Worm (Caenorhabditis elegans) whole organism, L4 larva: ENCODE data around the gene cpf-1.
A peak's percentile ranks its signal among the peaks of the same experiment; 100 is the strongest.

ENCODE experiments used
- F10B5.3 ChIP-seq: sonication (generic microtip); optimal IDR thresholded peaks from 2 replicates; lab custom pipeline; 2016; ENCODE audit warnings: mild to moderate bottlenecking, missing genetic modification characterization, missing compliant biosample characterization
- Y5F2A.4 ChIP-seq: fragments of 200-800 bp; sonication (Bioruptor generic); optimal IDR thresholded peaks from 2 replicates; lab custom pipeline; 2018; ENCODE audit warnings: mild to moderate bottlenecking, missing genetic modification characterization, missing compliant biosample characterization
- ZK546.5 ChIP-seq, 2 experiments: sonication (generic microtip); optimal IDR thresholded peaks; 2 replicates each; lab custom pipeline; 2017; ENCODE audit warnings: missing biosample characterization in 2 of 2, missing genetic modification characterization in 2 of 2
- aha-1 ChIP-seq: fragments of 150-350 bp; peaks from one replicate; lab custom pipeline; 2014; ENCODE audit warnings: missing biosample characterization, missing genetic modification characterization
- aly-2 ChIP-seq: sonication (generic microtip); optimal IDR thresholded peaks from 2 replicates; lab custom pipeline; 2018; ENCODE audit warnings: missing biosample characterization, missing genetic modification characterization
- arid-1 ChIP-seq: fragments of 200-800 bp; sonication (Bioruptor generic); conservative IDR thresholded peaks from 2 replicates; pipeline ENCODE4 v1.3.6; 2022; ENCODE audit warnings: missing genetic modification reagents, missing genetic modification characterization, missing compliant biosample characterization
- ceh-28 ChIP-seq: fragments of 150-350 bp; optimal IDR thresholded peaks from 2 replicates; lab custom pipeline; 2014; ENCODE audit warnings: missing biosample characterization, missing genetic modification reagents, missing genetic modification characterization
- ceh-32 ChIP-seq: sonication (generic microtip); optimal IDR thresholded peaks from 2 replicates; lab custom pipeline; 2016; ENCODE audit warnings: mild to moderate bottlenecking, missing genetic modification characterization, missing compliant biosample characterization; ENCODE audit not compliant: poor library complexity
- ceh-62 ChIP-seq: sonication (generic microtip); optimal IDR thresholded peaks from 2 replicates; lab custom pipeline; 2017; ENCODE audit warnings: missing biosample characterization, missing genetic modification characterization
- ces-1 ChIP-seq: fragments of 150-350 bp; sonication (generic microtip); optimal IDR thresholded peaks from 4 replicates; lab custom pipeline; 2014; ENCODE audit warnings: missing biosample characterization, missing genetic modification reagents, missing genetic modification characterization
- ctbp-1 ChIP-seq: fragments of 200-800 bp; sonication (Bioruptor generic); IDR thresholded peaks from 2 replicates; pipeline ENCODE4 v1.3.6; 2022; ENCODE audit warnings: missing genetic modification reagents, missing genetic modification characterization, missing compliant biosample characterization
- daf-12 ChIP-seq: fragments of 150-350 bp; optimal IDR thresholded peaks from 2 replicates; lab custom pipeline; 2014; ENCODE audit warnings: missing biosample characterization, missing genetic modification reagents, missing genetic modification characterization
- daf-16 ChIP-seq, 3 experiments: sonication (generic microtip); optimal IDR thresholded peaks; 2 replicates each; lab custom pipeline; 2016 to 2017; ENCODE audit warnings: missing genetic modification characterization in 3 of 3, missing genetic modification reagents in 3 of 3, mild to moderate bottlenecking in 2 of 3, missing compliant biosample characterization in 2 of 3, missing biosample characterization in 1 of 3, moderate library complexity in 1 of 3
- duxl-1 ChIP-seq: sonication (generic microtip); optimal IDR thresholded peaks from 2 replicates; lab custom pipeline; 2016; ENCODE audit warnings: mild to moderate bottlenecking, missing genetic modification characterization, moderate library complexity, missing compliant biosample characterization; ENCODE audit not compliant: poor library complexity
- dve-1 ChIP-seq: sonication (generic microtip); optimal IDR thresholded peaks from 2 replicates; lab custom pipeline; 2017; ENCODE audit warnings: antibody characterized with exemption, mild to moderate bottlenecking, missing genetic modification characterization, missing compliant biosample characterization; ENCODE audit not compliant: insufficient read depth
- egl-27 ChIP-seq: sonication (generic microtip); optimal IDR thresholded peaks from 3 replicates; lab custom pipeline; 2017; ENCODE audit warnings: missing biosample characterization, missing genetic modification reagents, missing genetic modification characterization
- fkh-10 ChIP-seq: fragments of 150-350 bp; optimal IDR thresholded peaks from 2 replicates; lab custom pipeline; 2014; ENCODE audit warnings: missing biosample characterization, missing genetic modification reagents, missing genetic modification characterization
- fos-1 ChIP-seq: fragments of 150-350 bp; optimal IDR thresholded peaks from 2 replicates; lab custom pipeline; 2014; ENCODE audit warnings: missing biosample characterization, missing genetic modification characterization
- hlh-11 ChIP-seq: fragments of 200-800 bp; sonication (Bioruptor generic); optimal IDR thresholded peaks from 2 replicates; lab custom pipeline; 2018; ENCODE audit warnings: mild to moderate bottlenecking, missing genetic modification characterization, missing compliant biosample characterization
- hlh-30 ChIP-seq: sonication (generic microtip); optimal IDR thresholded peaks from 2 replicates; lab custom pipeline; 2017; ENCODE audit warnings: antibody characterized with exemption, mild to moderate bottlenecking, missing genetic modification characterization, missing compliant biosample characterization; ENCODE audit not compliant: insufficient read depth
- lim-7 ChIP-seq: fragments of 200-800 bp; sonication (Bioruptor generic); IDR thresholded peaks from 2 replicates; pipeline ENCODE4 v1.3.6; 2022; ENCODE audit warnings: missing genetic modification characterization, missing compliant biosample characterization
- lin-1 ChIP-seq: fragments of 200-800 bp; sonication (Bioruptor generic); IDR thresholded peaks from 2 replicates; pipeline ENCODE4 v1.3.6; 2022; ENCODE audit warnings: missing genetic modification reagents, missing genetic modification characterization, missing compliant biosample characterization
- lin-13 ChIP-seq: fragments of 150-350 bp; optimal IDR thresholded peaks from 2 replicates; lab custom pipeline; 2014; ENCODE audit warnings: missing biosample characterization, missing genetic modification reagents, missing genetic modification characterization
- lin-39 ChIP-seq: fragments of 150-350 bp; optimal IDR thresholded peaks from 2 replicates; lab custom pipeline; 2014; ENCODE audit warnings: missing biosample characterization, missing genetic modification reagents, missing genetic modification characterization
- lir-3 ChIP-seq: sonication (generic microtip); optimal IDR thresholded peaks from 2 replicates; lab custom pipeline; 2016; ENCODE audit warnings: mild to moderate bottlenecking, missing genetic modification characterization, missing compliant biosample characterization
- madf-5 ChIP-seq, 2 experiments: fragments of 200-800 bp; sonication (Bioruptor generic); IDR thresholded peaks; 2 replicates each; pipeline ENCODE4 v1.3.6; 2022; ENCODE audit warnings: missing compliant biosample characterization in 2 of 2, missing genetic modification characterization in 2 of 2
- mxl-2 ChIP-seq: fragments of 200-800 bp; sonication (Bioruptor generic); conservative IDR thresholded peaks from 2 replicates; pipeline ENCODE4 v1.3.6; 2022; ENCODE audit warnings: missing genetic modification reagents, missing genetic modification characterization, missing compliant biosample characterization
- mxl-3 ChIP-seq: fragments of 200-800 bp; sonication (Bioruptor generic); optimal IDR thresholded peaks from 2 replicates; lab custom pipeline; 2018; ENCODE audit warnings: mild to moderate bottlenecking, missing genetic modification characterization, missing compliant biosample characterization
- nhr-111 ChIP-seq: fragments of 200-800 bp; sonication (Bioruptor generic); optimal IDR thresholded peaks from 2 replicates; lab custom pipeline; 2018; ENCODE audit warnings: mild to moderate bottlenecking, missing genetic modification characterization, missing compliant biosample characterization
- nhr-25 ChIP-seq: sonication (generic microtip); optimal IDR thresholded peaks from 2 replicates; lab custom pipeline; 2017; ENCODE audit warnings: missing genetic modification characterization, mild to moderate bottlenecking, missing compliant biosample characterization, antibody characterized with exemption, moderate library complexity, borderline replicate concordance; ENCODE audit not compliant: insufficient read depth
- nhr-28 ChIP-seq: fragments of 150-350 bp; optimal IDR thresholded peaks from 2 replicates; lab custom pipeline; 2014; ENCODE audit warnings: missing biosample characterization, missing genetic modification characterization
- nhr-41 ChIP-seq: fragments of 200-800 bp; sonication (Bioruptor generic); IDR thresholded peaks from 2 replicates; pipeline ENCODE4 v1.3.6; 2022; ENCODE audit warnings: missing genetic modification reagents, missing genetic modification characterization, missing compliant biosample characterization
- pha-4 ChIP-seq, 2 experiments: fragments of 150-350 bp in 1 of 2; fragments of 200-800 bp in 1 of 2; sonication (Bioruptor generic) in 1 of 2; IDR thresholded peaks in 1 of 2; optimal IDR thresholded peaks in 1 of 2; 2 replicates each; pipeline versions ENCODE4 v1.3.6 to Lab custom; 2014 to 2022; ENCODE audit warnings: missing genetic modification characterization in 2 of 2, missing genetic modification reagents in 2 of 2, missing biosample characterization in 1 of 2, missing compliant biosample characterization in 1 of 2
- php-3 ChIP-seq: fragments of 200-800 bp; sonication (Bioruptor generic); IDR thresholded peaks from 2 replicates; pipeline ENCODE4 v1.3.6; 2022; ENCODE audit warnings: missing genetic modification reagents, missing genetic modification characterization, missing compliant biosample characterization
- pqm-1 ChIP-seq: sonication (generic microtip); optimal IDR thresholded peaks from 2 replicates; lab custom pipeline; 2017; ENCODE audit warnings: missing biosample characterization, missing genetic modification characterization
- saeg-2 ChIP-seq: fragments of 200-800 bp; sonication (Bioruptor generic); IDR thresholded peaks from 2 replicates; pipeline ENCODE4 v1.3.6; 2022; ENCODE audit warnings: missing genetic modification reagents, missing genetic modification characterization, missing compliant biosample characterization
- set-16 ChIP-seq: fragments of 200-800 bp; sonication (Bioruptor generic); IDR thresholded peaks from 2 replicates; pipeline ENCODE4 v1.3.6; 2022; ENCODE audit warnings: missing genetic modification reagents, missing genetic modification characterization, missing compliant biosample characterization
- skn-1 ChIP-seq: fragments of 150-350 bp; optimal IDR thresholded peaks from 2 replicates; lab custom pipeline; 2014; ENCODE audit warnings: missing biosample characterization, missing genetic modification characterization
- snpc-1.2 ChIP-seq: fragments of 200-800 bp; sonication (Bioruptor generic); IDR thresholded peaks from 2 replicates; pipeline ENCODE4 v1.3.6; 2022; ENCODE audit warnings: missing genetic modification reagents, missing genetic modification characterization, missing compliant biosample characterization
- spr-1 ChIP-seq: sonication (generic microtip); optimal IDR thresholded peaks from 2 replicates; lab custom pipeline; 2016; ENCODE audit warnings: mild to moderate bottlenecking, missing genetic modification characterization, missing compliant biosample characterization
- spr-3 ChIP-seq: fragments of 200-800 bp; sonication (Bioruptor generic); optimal IDR thresholded peaks from 2 replicates; lab custom pipeline; 2018; ENCODE audit warnings: mild to moderate bottlenecking, missing genetic modification characterization, missing compliant biosample characterization
- unc-130 ChIP-seq: sonication (generic microtip); optimal IDR thresholded peaks from 2 replicates; lab custom pipeline; 2016; ENCODE audit warnings: missing genetic modification reagents, missing genetic modification characterization, missing compliant biosample characterization
- vab-7 ChIP-seq: fragments of 200-800 bp; sonication (Bioruptor generic); IDR thresholded peaks from 2 replicates; pipeline ENCODE4 v1.3.6; 2022; ENCODE audit warnings: missing genetic modification reagents, missing genetic modification characterization, missing compliant biosample characterization
- zfp-3 ChIP-seq: fragments of 200-800 bp; sonication (Bioruptor generic); conservative IDR thresholded peaks from 2 replicates; pipeline ENCODE4 v1.3.6; 2022; ENCODE audit warnings: missing genetic modification reagents, missing genetic modification characterization, missing compliant biosample characterization
- ztf-11 ChIP-seq: fragments of 150-350 bp; optimal IDR thresholded peaks from 2 replicates; lab custom pipeline; 2014; ENCODE audit warnings: missing biosample characterization, missing genetic modification characterization

Gene cpf-1

DNA sequence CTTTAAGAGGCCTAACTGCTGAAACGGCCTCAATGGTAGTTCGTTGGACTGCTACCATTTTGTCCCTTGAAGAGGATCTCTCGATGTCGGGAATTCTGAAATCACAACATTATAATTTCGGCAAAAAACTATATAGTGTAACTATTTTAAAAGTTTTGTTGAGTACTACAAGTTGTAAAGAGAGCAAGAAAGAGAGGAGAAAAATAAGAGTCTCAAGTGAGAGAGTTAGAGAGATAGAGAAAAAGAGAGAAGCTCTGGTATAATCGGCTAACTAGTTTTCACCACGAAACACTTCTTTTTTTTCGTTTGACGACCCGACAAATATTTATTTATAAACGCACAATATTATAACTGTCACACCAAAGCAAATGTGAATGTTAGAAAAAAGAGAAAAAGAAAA is 35.4 kb upstream of the cpf-1 start, which contains the start of gene vab-9:
Gene vab-9 (minus strand): TSS at position 101 of the 400 bp plus-strand sequence.
- no peak for TF ChIP-seq fkh-10 (GFP tag; lab: Kevin White, UChicago)
- no peak for TF ChIP-seq daf-16 (GFP tag; optimal IDR thresholded peaks at IDR 0.05; lab: Kevin White, UChicago)
- no peak for TF ChIP-seq daf-16 (tag; optimal IDR thresholded peaks at IDR 0.05; lab: Kevin White, UChicago)
- no peak for TF ChIP-seq skn-1 (tag; lab: Kevin White, UChicago)
- no peak for TF ChIP-seq nhr-28 (tag; lab: Kevin White, UChicago)
- no peak for TF ChIP-seq php-3 (GFP tag; lab: Robert Waterston, UW)
- no peak for TF ChIP-seq nhr-25
- no peak for TF ChIP-seq snpc-1.2
- no peak for TF ChIP-seq mxl-2 (GFP tag; lab: Robert Waterston, UW)
- TF ChIP-seq ceh-62: no peak
- no peak for TF ChIP-seq nhr-111 (GFP tag; lab: Kevin White, UChicago)
- no peak for TF ChIP-seq ces-1 (GFP tag; lab: Kevin White, UChicago)
- TF ChIP-seq ZK546.5 (tag; optimal IDR thresholded peaks at IDR 0.05; lab: Kevin White, UChicago): no peak

ce11 chrII:8634386-8634785 is 32.1 kb upstream of the cpf-1 start, which contains the start of gene cutl-12:
Gene cutl-12 (minus strand): TSS chrII:8634486.
- TF ChIP-seq pha-4 (GFP tag; IDR thresholded peaks at IDR 0.05; lab: Robert Waterston, UW) (no peak), pha-4 (tag; optimal IDR thresholded peaks at IDR 0.05; lab: Kevin White, UChicago) (no peak), F10B5.3 (tag; lab: Kevin White, UChicago) (no peak), nhr-41 (no peak), unc-130 (GFP tag; lab: Kevin White, UChicago) (no peak), pqm-1 (tag; lab: Kevin White, UChicago) (no peak), ztf-11 (tag; lab: Kevin White, UChicago) (no peak), duxl-1 (tag; lab: Kevin White, UChicago) (no peak), lir-3 (no peak), zfp-3 (GFP tag; lab: Robert Waterston, UW) (no peak), vab-7 (GFP tag; lab: Robert Waterston, UW) (no peak), set-16 (GFP tag; lab: Robert Waterston, UW) (no peak), ceh-62 (no peak)

DNA sequence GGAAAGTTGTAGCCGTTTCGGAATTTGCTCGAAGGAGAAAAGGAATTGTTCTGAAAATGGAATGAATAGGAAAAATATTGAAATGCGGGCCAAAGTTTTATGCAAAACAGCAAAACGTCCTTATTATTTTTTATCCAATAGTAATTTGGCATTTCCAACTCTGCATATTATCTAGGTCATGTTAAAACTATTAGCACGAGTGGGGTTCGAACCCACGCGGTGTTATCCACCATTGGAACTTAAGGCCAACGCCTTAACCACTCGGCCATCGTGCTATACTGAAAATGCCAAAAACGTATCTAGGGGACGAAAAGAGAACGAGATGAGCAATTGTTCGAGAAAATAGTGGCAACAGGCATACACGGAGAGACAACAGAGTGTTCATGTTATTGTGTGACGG is 29.5 kb upstream of the cpf-1 start:
- no peak for TF ChIP-seq fos-1
- TF ChIP-seq php-3 (GFP tag; lab: Robert Waterston, UW): no peak
- no peak for TF ChIP-seq hlh-11 (tag; lab: Kevin White, UChicago)
- no peak for TF ChIP-seq Y5F2A.4
- TF ChIP-seq set-16 (GFP tag; lab: Robert Waterston, UW): no peak
- TF ChIP-seq madf-5 (GFP tag; IDR thresholded peaks at IDR 0.05; lab: Robert Waterston, UW): no peak
- TF ChIP-seq ceh-32: no peak
- TF ChIP-seq lin-39 (tag; lab: Kevin White, UChicago): no peak
- no peak for TF ChIP-seq dve-1 (tag; lab: Kevin White, UChicago)
- TF ChIP-seq ctbp-1: no peak
- 0 out of 2 replicates have a peak, but pooled peaks have one; percentile 13 for TF ChIP-seq arid-1 (GFP tag; lab: Robert Waterston, UW)
- no peak for TF ChIP-seq spr-3 (GFP tag; lab: Kevin White, UChicago)
- TF ChIP-seq lir-3: no peak
- TF ChIP-seq lim-7 (GFP tag; lab: Robert Waterston, UW): 0 out of 2 replicates have a peak, but pooled peaks have one; percentile 30

DNA sequence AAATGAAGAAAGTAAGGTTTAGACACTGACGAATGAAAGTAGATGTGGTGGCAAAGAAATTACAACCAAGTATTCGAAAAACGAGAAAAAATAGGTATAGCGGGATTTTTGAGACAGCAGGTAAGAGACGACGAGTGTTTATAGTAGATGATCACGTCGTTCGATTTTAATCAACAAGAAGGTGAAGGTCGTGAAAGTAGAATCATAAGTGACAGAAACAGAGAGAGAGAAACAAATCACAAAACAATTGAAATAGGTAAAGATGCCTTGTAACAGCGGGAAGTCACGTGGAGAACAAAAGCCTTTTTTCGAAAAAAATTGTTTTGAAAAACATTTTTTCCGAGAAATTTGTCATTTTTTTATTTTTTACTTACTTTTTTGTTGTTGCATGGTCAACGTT is 27.8 kb upstream of the cpf-1 start, which contains the start of gene T22C8.6:
Gene T22C8.6 (minus strand): TSS at position 194 of the 400 bp plus-strand sequence.
- peak; percentile 5 for TF ChIP-seq mxl-3 (GFP tag; lab: Kevin White, UChicago)
- TF ChIP-seq snpc-1.2: no peak
- TF ChIP-seq ceh-28: no peak
- no peak for TF ChIP-seq lin-1 (GFP tag; lab: Robert Waterston, UW)
- no peak for TF ChIP-seq saeg-2 (GFP tag; lab: Robert Waterston, UW)
- TF ChIP-seq aly-2 (tag; lab: Kevin White, UChicago): no peak
- no peak for TF ChIP-seq lin-13
- no peak for TF ChIP-seq aha-1 (tag; lab: Kevin White, UChicago)
- TF ChIP-seq daf-12 (tag; lab: Kevin White, UChicago): no peak
- no peak for TF ChIP-seq spr-1
- TF ChIP-seq nhr-28 (tag; lab: Kevin White, UChicago): peak; percentile 16
- no peak for TF ChIP-seq egl-27 (tag; lab: Kevin White, UChicago)
- no peak for TF ChIP-seq nhr-41
- peak; percentile 45 for TF ChIP-seq hlh-30 (tag; lab: Kevin White, UChicago)
